Worm (Caenorhabditis elegans) whole organism, dauer: Measurements from ENCODE around the gene R11G1.1.

ENCODE experiments used
- unc-62 ChIP-seq: sonication (generic microtip); optimal IDR thresholded peaks from 2 replicates; lab custom pipeline; 2017; ENCODE audit warnings: missing biosample characterization, missing genetic modification reagents, missing genetic modification characterization

R11G1.1 gene

DNA sequence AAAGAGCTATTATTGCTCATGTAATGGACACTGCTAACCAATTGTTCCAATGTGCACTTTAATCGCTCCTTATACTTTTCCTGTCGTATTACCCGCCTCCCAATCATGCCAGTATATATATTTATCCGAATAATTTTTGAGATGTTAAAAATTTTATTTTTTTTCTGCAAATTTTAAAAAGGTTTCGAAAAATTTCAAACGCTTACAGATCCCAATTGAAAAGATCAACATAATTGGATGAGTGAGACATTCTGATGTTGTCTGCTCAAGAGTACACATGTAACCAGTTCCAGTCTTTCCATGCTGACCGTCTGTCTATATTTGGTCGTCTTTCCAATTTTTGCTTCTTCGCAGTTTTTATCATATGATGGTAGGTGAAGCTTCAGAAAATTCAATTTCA, at the start of gene R11G1.1:
TSS of gene R11G1.1 (plus strand) at position 301 of the 400 bp plus-strand sequence.
- no peak for TF ChIP-seq unc-62 (GFP tag; lab: Kevin White, UChicago)

DNA sequence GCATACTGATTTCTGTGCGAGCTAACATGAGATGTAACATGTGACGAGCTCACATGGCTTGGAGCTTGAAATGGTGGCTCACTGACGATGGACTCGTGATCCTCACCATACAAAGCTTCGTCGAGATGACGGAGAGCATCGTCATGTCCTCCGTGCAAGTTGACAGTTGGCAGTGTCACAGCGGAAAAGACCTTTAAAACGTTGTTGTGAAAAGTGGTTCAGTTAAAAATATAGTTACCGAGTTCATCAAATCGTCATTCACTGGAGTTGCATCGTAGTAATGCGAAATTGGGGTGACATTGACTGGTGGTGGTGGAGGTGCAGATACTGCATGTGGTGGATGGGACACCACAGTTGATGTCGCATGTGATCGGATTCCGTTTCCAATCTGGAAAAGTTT, 48.9 kb upstream of the R11G1.1 start:
- TF ChIP-seq unc-62 (GFP tag; lab: Kevin White, UChicago), result no peak

DNA sequence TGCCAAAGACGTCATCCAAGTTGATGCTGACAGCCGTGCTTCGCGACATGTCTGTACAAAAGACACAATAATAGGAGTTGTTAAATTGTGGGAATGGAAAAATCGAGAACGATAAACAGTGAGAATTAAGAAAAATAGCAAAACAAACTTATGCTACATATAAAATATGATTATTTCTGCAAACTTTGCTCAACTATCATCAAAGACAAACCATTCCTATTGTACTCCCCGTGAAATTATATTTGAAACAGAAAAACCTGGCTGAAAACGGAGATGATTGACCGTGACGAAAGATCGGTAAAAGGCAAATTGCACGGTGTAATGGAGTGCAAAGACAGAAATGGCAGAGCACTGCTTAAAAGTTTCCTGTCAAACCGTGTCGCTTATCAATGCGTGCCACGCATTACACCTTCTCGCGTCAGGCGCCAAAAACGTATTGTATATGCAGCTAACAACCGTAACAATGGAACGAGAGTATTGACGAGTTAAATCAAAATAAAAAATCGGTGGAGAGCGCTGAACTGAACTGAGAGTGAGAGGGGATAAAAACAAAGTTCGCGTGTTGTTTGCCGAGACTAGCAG, 48.2 kb upstream of the R11G1.1 start, which contains the start of gene C18B2.5:
TSS of gene C18B2.5 (minus strand) at position 51 of the 582 bp plus-strand sequence.
- TF ChIP-seq unc-62 (GFP tag; lab: Kevin White, UChicago), result no peak

DNA sequence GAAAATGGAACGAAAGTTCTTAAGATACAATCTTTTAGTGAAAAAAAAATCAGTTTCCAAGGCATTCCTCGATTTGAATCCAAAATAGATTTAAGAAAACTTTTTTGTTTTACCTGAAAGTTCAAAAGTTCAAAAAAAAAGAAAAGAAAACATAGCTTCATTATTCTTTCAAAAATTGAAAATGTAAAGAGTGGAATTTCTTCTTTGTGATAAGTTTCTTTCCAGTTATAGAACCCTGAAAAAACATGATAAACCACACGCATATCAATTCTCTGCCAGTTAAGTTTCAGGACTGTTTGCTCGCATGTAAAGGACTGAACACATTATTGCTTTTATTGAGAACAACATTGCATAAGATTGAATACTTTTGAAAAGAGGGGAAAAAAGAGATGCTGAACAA, 47.6 kb upstream of the R11G1.1 start:
- TF ChIP-seq unc-62 (GFP tag; lab: Kevin White, UChicago), result no peak

DNA sequence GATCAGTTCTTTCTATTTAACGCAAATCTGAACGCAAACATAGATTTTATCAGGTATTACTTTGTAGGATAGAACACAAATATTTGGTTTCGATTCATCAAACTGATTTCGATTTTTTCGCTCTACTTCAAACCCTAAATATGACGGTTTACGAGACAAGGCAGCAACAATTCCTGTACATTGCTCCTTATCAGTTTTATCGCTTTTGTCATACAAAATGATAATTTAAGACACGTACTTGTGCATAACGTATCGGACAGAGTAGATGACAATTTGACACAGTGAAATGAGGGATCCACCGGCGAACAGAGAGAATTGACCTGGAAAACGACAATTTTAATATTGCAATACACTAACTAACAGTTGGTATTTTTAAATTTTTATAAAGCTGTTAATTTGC, 45.6 kb upstream of the R11G1.1 start:
- no peak for TF ChIP-seq unc-62 (GFP tag; lab: Kevin White, UChicago)

DNA sequence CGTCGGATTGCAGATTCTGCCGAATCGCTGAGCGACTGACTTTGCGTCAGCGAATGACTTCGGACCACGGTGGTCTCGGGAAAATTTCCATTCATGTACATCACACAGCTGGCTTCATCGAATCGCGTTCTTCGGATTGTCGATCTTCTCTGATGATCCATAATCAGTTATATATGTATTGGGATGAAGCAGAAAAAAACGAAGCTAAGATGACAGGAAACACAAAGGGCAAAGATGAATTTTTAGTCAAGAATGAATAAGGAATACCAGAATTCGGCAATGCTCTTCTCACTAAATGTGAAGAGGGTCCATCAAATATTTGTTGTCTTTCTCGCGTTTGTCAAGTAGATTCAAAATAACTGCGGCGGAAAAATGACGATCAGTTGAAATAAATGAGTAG, 42.1 kb upstream of the R11G1.1 start, which contains the start of gene del-9:
TSS of gene del-9 (minus strand) at position 101 of the 400 bp plus-strand sequence.
- no peak for TF ChIP-seq unc-62 (GFP tag; lab: Kevin White, UChicago)

DNA sequence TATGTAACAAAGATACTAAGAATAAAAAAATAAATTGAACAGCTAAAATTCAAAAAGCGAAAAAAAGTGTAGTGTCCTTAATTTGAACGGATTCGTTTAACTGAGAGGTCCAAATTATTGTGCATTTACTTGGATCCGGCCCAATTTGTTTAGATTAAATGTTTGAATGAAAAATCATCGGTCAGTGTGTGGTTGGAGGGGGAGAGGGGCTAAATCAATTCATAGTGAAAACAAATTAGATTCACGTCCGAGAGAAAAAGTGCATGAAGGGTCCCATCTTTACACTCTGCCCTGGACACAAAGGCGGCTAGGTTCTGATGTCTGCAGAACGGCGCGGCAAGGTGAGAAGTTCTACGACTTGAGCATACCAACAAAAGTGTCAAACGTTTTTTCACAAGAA, 40.5 kb upstream of the R11G1.1 start:
- no peak for TF ChIP-seq unc-62 (GFP tag; lab: Kevin White, UChicago)

DNA sequence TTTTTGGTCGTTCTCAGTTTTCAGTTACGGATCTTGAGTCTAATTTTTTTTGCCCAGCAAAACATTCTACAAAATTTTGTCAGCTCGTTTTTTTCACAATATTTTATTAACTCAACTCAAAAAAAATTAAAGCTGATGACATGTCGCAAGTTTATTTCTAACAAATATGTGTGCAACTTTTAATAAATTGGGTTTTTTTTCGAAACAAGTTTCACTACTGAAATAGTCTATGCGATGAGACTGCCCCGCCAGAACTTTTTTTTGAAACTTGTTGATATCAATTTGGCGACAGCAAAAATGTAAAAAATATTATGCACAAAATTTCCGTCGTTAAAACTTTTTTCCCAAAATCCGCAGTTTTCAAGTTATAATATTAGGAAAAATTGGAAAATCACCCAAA, 36.1 kb upstream of the R11G1.1 start, which contains the start of gene C18B2.2:
TSS of gene C18B2.2 (plus strand) at position 301 of the 400 bp plus-strand sequence.
- TF ChIP-seq unc-62 (GFP tag; lab: Kevin White, UChicago), result no peak

DNA sequence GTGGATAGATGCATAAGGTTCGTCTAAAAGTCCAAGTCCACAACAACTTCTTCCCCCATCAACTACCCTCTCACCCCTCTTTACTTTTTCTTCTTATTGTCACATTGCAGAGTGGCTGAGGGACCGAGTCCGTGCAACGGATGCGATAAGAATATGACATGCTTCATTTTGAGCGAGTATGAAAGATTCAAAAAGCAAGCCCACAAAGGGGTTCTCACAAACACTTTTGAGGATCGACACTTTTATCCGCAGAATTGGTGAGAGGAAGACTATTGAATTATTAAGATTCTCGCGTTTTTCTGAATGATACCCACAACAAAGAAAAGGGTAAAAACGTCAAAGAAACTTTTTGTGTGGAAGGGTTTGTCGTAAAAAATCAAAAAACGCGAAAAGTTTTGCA, 33.7 kb upstream of the R11G1.1 start:
- TF ChIP-seq unc-62 (GFP tag; lab: Kevin White, UChicago), result no peak

DNA sequence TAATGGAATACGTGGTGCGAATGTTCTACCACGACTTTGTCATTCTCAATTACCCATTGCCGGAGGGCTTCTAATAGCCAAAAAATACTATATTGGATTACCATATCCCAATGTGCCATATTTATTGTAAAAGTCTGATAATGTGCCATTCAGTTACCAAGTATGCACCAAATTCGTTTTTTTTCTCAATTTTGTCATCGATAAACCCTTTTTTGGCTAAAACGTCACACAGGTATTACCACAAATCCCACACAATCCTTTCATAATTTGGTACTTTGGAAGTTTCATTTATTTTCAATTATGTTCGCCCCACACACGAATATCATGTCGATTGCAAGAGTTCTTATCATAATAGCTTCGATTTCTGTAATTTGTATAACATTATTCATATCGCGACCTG, 31.3 kb upstream of the R11G1.1 start, which contains the start of gene vep-2:
TSS of gene vep-2 (plus strand) at position 301 of the 400 bp plus-strand sequence.
- no peak for TF ChIP-seq unc-62 (GFP tag; lab: Kevin White, UChicago)

DNA sequence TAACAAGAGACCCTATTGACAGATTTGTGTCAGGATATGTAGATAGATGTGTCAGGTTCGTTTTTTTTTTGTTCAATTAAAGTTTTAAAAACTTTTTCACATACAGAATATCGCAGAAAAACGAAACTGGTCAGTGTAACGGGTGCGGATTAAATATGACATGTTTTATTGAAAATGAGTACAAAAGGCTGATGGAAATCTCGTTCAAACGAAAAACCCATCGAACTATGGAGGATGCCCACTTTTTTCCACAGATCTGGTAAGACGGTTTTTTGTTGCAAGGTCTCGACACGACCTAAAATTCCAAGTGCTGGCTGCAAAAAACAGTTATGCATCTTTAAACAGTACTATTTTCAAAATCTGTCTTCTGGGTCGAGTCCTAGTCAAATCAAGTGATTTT, 29.2 kb upstream of the R11G1.1 start:
- no peak for TF ChIP-seq unc-62 (GFP tag; lab: Kevin White, UChicago)

DNA sequence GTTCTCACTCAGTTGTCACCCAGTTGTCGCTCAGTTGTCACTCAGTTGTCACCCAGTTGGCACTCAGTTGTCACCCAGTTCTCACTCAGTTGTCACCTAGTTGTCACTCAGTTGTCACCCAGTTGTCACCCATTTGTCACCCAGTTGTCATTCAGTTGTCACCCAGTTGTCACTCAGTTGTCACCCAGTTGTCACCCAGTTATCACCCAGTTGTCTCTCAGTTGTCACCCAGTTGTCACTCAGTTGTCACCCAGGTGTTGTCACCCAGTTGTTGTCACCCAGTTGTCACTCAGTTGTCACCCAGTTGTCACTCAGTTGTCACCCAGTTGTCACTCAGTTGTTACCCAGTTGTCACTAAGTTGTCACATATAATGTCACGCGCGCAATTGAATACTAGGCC, 27.7 kb upstream of the R11G1.1 start:
- no peak for TF ChIP-seq unc-62 (GFP tag; lab: Kevin White, UChicago)

DNA sequence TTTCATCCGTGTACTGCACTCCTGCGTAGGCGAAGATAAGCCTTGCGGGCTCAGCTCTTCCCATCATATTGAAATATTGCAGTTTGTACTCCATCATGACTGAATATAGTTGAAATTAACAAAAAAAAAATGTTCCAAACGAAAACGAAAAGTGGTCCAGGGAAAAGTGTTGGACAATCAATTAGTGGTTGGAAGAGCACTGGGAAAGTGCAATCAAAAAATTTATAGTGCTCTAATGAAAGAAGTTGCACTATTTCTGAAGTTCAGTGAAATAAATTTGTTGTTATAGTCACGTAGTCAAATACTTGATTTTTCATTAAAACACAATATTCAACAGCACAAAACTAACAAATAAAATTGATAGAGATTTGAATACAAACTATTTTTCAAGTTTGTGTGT, 25.6 kb upstream of the R11G1.1 start, which contains the start of gene gst-11:
TSS of gene gst-11 (minus strand) at position 101 of the 400 bp plus-strand sequence.
- no peak for TF ChIP-seq unc-62 (GFP tag; lab: Kevin White, UChicago)

DNA sequence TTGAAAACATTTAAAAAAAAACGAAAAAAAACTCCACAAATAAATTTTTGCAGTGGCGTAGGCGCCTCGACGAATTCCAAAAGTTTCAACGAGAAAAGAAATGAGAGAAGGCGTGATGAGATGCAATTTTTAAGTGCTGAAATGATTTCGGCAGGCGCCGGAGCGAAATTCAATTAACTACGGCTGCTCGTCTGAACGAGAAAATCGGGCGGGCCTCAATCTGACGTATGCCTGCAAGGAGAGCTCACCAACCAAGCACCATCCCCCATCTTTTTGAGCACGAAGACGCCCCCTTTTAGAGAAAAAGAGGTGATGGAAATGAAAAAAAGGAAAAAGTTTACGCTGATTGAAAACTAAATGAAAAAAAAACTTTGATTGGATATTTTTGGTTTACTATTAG, 24.5 kb upstream of the R11G1.1 start:
- TF ChIP-seq unc-62 (GFP tag; lab: Kevin White, UChicago), result no peak

DNA sequence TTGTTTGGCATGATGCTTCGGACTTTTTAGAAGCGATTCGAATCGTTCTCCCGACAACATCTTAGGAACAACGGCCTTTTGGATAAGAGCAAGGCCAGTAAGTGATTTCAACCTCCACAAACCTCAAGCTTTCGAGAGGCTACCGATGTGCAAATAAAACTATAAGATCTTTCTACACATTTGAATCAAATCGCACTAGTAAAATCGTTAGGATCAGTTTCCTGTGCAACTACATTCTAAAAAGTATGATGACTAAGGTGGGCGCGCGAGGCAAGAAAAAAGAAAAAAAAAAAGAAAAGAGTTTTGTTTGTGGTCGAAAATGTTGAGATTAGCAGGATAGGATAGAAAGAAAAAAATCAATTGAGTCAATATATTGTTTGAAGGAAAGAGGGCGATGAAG, 14.5 kb upstream of the R11G1.1 start, which contains the start of gene tmem-24:
TSS of gene tmem-24 (minus strand) at position 101 of the 400 bp plus-strand sequence.
- TF ChIP-seq unc-62 (GFP tag; lab: Kevin White, UChicago), result no peak

DNA sequence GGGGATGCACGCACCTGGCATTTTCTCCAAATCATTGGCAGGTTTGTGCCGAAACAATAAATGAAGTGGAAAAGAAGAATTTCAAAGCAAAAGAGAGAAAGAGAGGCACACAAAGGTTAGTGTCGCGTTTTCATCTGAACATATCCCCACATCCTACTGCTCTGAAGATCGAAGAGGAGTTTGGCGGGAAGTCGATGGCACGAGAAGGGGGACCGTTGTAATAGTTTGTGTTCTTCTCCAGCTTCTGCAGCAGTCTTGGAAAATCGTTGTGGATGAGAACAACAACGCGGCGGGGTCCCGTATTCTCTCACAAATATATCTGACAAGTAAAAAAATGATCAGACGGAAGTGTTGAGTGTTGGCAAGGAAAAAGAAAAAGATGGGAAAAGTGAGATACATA, 13.4 kb upstream of the R11G1.1 start:
- TF ChIP-seq unc-62 (GFP tag; lab: Kevin White, UChicago), result no peak
